Worm (Caenorhabditis elegans): ENCODE results near the gene cul-3.

- no peak for TF ChIP-seq tbx-2 (tag; optimal IDR thresholded peaks at IDR 0.05)
- no peak for TF ChIP-seq unc-39 (tag; optimal IDR thresholded peaks at IDR 0.05)
- no peak for TF ChIP-seq ztf-11 (tag; optimal IDR thresholded peaks at IDR 0.05)
- no peak for TF ChIP-seq pha-4 (tag; optimal IDR thresholded peaks at IDR 0.05)
Measured at ce11 chrV:211388-212168, 34.4 kb downstream of the cul-3 start.

Measured in whole organism, L3 larva.